Worm (Caenorhabditis elegans): ENCODE results near the gene E03H12.5.

DNA sequence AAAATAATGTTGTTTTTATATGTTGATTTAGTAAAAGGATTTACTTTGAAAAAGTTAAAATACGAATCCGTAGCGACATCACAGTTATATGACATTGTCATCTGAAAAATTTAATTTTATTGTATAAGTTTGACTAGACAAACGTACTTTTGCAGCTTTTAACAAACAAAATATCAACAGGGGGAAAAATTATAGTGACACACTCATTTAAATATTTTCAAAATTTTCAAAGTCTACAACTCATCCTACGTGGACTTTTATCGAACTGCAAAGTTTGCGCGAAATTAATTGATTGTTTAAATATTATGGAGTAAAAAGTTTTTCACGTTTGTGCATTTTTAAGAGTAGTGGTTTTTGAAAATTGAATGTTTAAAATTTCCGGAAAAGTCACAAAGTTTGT lies 48.6 kb downstream of the E03H12.5 start, which contains the start of gene C09B9.85:
- no peak for TF ChIP-seq ceh-83 (GFP tag; optimal IDR thresholded peaks at IDR 0.05)
- TF ChIP-seq lin-13 (tag; optimal IDR thresholded peaks at IDR 0.05), result no peak
- TF ChIP-seq elt-3 (tag; optimal IDR thresholded peaks at IDR 0.05), result no peak
- TF ChIP-seq pha-4 (tag; optimal IDR thresholded peaks at IDR 0.05), result no peak
- TF ChIP-seq nhr-237 (tag; optimal IDR thresholded peaks at IDR 0.05), result no peak
- TF ChIP-seq mab-5 (tag; optimal IDR thresholded peaks at IDR 0.05), result no peak
- TF ChIP-seq nhr-76 (tag; optimal IDR thresholded peaks at IDR 0.05), result no peak

Measured in whole organism, mixed stage, embryonic.